Fruit fly (Drosophila melanogaster) S2 (cell line): ENCODE results near the gene pix.

Source experiments
- CG8478 ChIP-seq: fragments of >200 bp; optimal IDR thresholded peaks from 2 replicates; lab custom pipeline; 2018
- CTCF ChIP-seq, 2 experiments: fragments of >200 bp; optimal IDR thresholded peaks; 2 replicates each; lab custom pipeline; 2018

The pix gene

dm6 chr3L:8924999-8925398 is 49.6 kb downstream of the pix start:
- no peak for TF ChIP-seq CTCF (optimal IDR thresholded peaks at IDR 0.05; lab: Kevin White, UChicago)

dm6 chr3L:8924417-8924913 is 50.1 kb downstream of the pix start:
- TF ChIP-seq CG8478 (lab: Kevin White, UChicago) (no peak), CTCF (optimal IDR thresholded peaks at IDR 0.05; lab: Kevin White, UChicago) (no peak)
